Worm (Caenorhabditis elegans) whole organism, L4 larva: ENCODE results near the gene C47D12.4.

Experiments
- Y75B8A.6 ChIP-seq: fragments of 200-800 bp; sonication (Bioruptor generic); IDR thresholded peaks from 2 replicates; pipeline ENCODE4 v1.3.6; 2022; ENCODE audit warnings: missing genetic modification reagents, missing genetic modification characterization, missing compliant biosample characterization
- aly-2 ChIP-seq: sonication (generic microtip); optimal IDR thresholded peaks from 2 replicates; lab custom pipeline; 2018; ENCODE audit warnings: missing biosample characterization, missing genetic modification characterization
- ceh-28 ChIP-seq: fragments of 150-350 bp; optimal IDR thresholded peaks from 2 replicates; lab custom pipeline; 2014; ENCODE audit warnings: missing biosample characterization, missing genetic modification reagents, missing genetic modification characterization
- ceh-44 ChIP-seq: fragments of 200-800 bp; sonication (Bioruptor generic); IDR thresholded peaks from 2 replicates; pipeline ENCODE4 v1.3.6; 2022; ENCODE audit warnings: missing genetic modification reagents, missing genetic modification characterization, missing compliant biosample characterization
- ceh-82 ChIP-seq: sonication (generic microtip); optimal IDR thresholded peaks from 2 replicates; lab custom pipeline; 2017; ENCODE audit warnings: missing biosample characterization, missing genetic modification characterization
- dmd-9 ChIP-seq: fragments of 200-800 bp; sonication (Bioruptor generic); IDR thresholded peaks from 2 replicates; pipeline ENCODE4 v1.3.6; 2022; ENCODE audit warnings: missing genetic modification reagents, missing genetic modification characterization, missing compliant biosample characterization
- nhr-11 ChIP-seq: fragments of 150-350 bp; optimal IDR thresholded peaks from 2 replicates; lab custom pipeline; 2014; ENCODE audit warnings: missing biosample characterization, missing genetic modification characterization
- set-16 ChIP-seq: fragments of 200-800 bp; sonication (Bioruptor generic); IDR thresholded peaks from 2 replicates; pipeline ENCODE4 v1.3.6; 2022; ENCODE audit warnings: missing genetic modification reagents, missing genetic modification characterization, missing compliant biosample characterization
- snpc-4 ChIP-seq: fragments of 150-350 bp; optimal IDR thresholded peaks from 2 replicates; lab custom pipeline; 2014; ENCODE audit warnings: missing biosample characterization, missing genetic modification characterization
- zfp-2 ChIP-seq: sonication (generic microtip); optimal IDR thresholded peaks from 2 replicates; lab custom pipeline; 2016; ENCODE audit warnings: mild to moderate bottlenecking, missing genetic modification characterization, missing compliant biosample characterization

DNA sequence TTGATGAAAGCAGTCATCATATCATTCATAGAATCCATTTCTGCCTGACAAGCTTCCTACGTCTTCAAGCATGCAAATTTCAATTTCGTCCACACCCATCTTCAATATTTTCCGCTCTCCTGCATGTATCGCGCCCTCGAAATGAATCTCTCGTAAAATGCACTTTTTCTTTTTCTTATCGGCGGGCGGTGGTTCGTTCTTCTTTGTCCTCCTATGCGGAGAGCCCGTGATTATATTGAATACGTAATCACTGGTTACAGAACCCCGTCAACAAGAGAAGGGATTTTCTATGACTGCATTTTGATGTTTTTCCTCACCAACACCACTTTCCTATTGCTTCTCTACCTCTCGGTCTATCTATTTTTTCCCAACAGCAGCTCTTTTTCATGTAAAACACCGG lies 45.0 kb upstream of the C47D12.4 start:
- TF ChIP-seq snpc-4 (no peak), nhr-11 (tag; lab: Kevin White, UChicago) (no peak), zfp-2 (tag; lab: Kevin White, UChicago) (no peak), set-16 (GFP tag; lab: Robert Waterston, UW) (no peak), ceh-28 (tag; lab: Kevin White, UChicago) (no peak), aly-2 (tag; lab: Kevin White, UChicago) (no peak), dmd-9 (GFP tag; lab: Robert Waterston, UW) (no peak), Y75B8A.6 (GFP tag; lab: Robert Waterston, UW) (no peak), ceh-44 (GFP tag; lab: Robert Waterston, UW) (no peak), ceh-82 (tag; lab: Kevin White, UChicago) (no peak)
